Worm (Caenorhabditis elegans) whole organism, L3 larva: Measurements from ENCODE around the gene fbxa-111.
"Not testable (repeated sequence)": the region's sequence is repeated elsewhere in the genome, so short reads cannot be mapped to it uniquely, and the experiment has no call there.

Experiments
- ZK546.5 ChIP-seq: sonication (generic microtip); optimal IDR thresholded peaks from 2 replicates; lab custom pipeline; 2017; ENCODE audit warnings: missing biosample characterization, missing genetic modification characterization
- ceh-16 ChIP-seq: sonication (generic microtip); optimal IDR thresholded peaks from 2 replicates; lab custom pipeline; 2017; ENCODE audit warnings: missing biosample characterization, missing genetic modification characterization
- ceh-28 ChIP-seq: fragments of 150-350 bp; optimal IDR thresholded peaks from 2 replicates; lab custom pipeline; 2014; ENCODE audit warnings: missing biosample characterization, missing genetic modification reagents, missing genetic modification characterization
- ceh-82 ChIP-seq: fragments of 150-350 bp; optimal IDR thresholded peaks from 2 replicates; lab custom pipeline; 2014; ENCODE audit warnings: missing biosample characterization, missing genetic modification characterization
- ceh-9 ChIP-seq: sonication (generic microtip); optimal IDR thresholded peaks from 2 replicates; lab custom pipeline; 2018; ENCODE audit warnings: missing biosample characterization, missing genetic modification characterization
- elt-1 ChIP-seq: fragments of 150-350 bp; optimal IDR thresholded peaks from 2 replicates; lab custom pipeline; 2014; ENCODE audit warnings: missing biosample characterization, missing genetic modification characterization
- elt-2 ChIP-seq: sonication (generic microtip); optimal IDR thresholded peaks from 2 replicates; lab custom pipeline; 2016; ENCODE audit warnings: missing genetic modification reagents, mild to moderate bottlenecking, missing genetic modification characterization, missing compliant biosample characterization
- eor-1 ChIP-seq, 2 experiments: fragments of 150-350 bp; optimal IDR thresholded peaks; 2 replicates each; lab custom pipeline; 2014 to 2018; ENCODE audit warnings: missing biosample characterization in 2 of 2, missing genetic modification characterization in 2 of 2
- fos-1 ChIP-seq: fragments of 150-350 bp; optimal IDR thresholded peaks from 2 replicates; lab custom pipeline; 2014; ENCODE audit warnings: missing biosample characterization, missing genetic modification characterization
- jun-1 ChIP-seq: fragments of 150-350 bp; optimal IDR thresholded peaks from 2 replicates; lab custom pipeline; 2014; ENCODE audit warnings: missing biosample characterization, missing genetic modification reagents, missing genetic modification characterization
- lin-15B ChIP-seq: fragments of 150-350 bp; optimal IDR thresholded peaks from 2 replicates; lab custom pipeline; 2014; ENCODE audit warnings: missing biosample characterization, missing genetic modification characterization
- lin-39 ChIP-seq: fragments of 150-350 bp; optimal IDR thresholded peaks from 2 replicates; lab custom pipeline; 2018; ENCODE audit warnings: missing biosample characterization, missing genetic modification reagents, missing genetic modification characterization
- lsy-12 ChIP-seq: sonication (generic microtip); optimal IDR thresholded peaks from 2 replicates; lab custom pipeline; 2016; ENCODE audit warnings: mild to moderate bottlenecking, missing genetic modification characterization, missing compliant biosample characterization
- mdl-1 ChIP-seq: fragments of 150-350 bp; optimal IDR thresholded peaks from 2 replicates; lab custom pipeline; 2014; ENCODE audit warnings: missing biosample characterization, missing genetic modification characterization
- mml-1 ChIP-seq: fragments of 150-350 bp; sonication (generic microtip); optimal IDR thresholded peaks from 3 replicates; lab custom pipeline; 2014; ENCODE audit warnings: missing biosample characterization, missing genetic modification characterization
- nfya-1 ChIP-seq: sonication (generic microtip); optimal IDR thresholded peaks from 2 replicates; lab custom pipeline; 2017; ENCODE audit warnings: missing genetic modification characterization, mild to moderate bottlenecking, missing compliant biosample characterization, antibody characterized with exemption, moderate library complexity; ENCODE audit not compliant: insufficient read depth
- nhr-12 ChIP-seq: fragments of 150-350 bp; optimal IDR thresholded peaks from 2 replicates; lab custom pipeline; 2014; ENCODE audit warnings: missing biosample characterization, missing genetic modification characterization
- nhr-23 ChIP-seq: fragments of 150-350 bp; optimal IDR thresholded peaks from 2 replicates; lab custom pipeline; 2014; ENCODE audit warnings: missing biosample characterization, missing genetic modification reagents, missing genetic modification characterization
- nhr-25 ChIP-seq: sonication (generic microtip); optimal IDR thresholded peaks from 2 replicates; lab custom pipeline; 2017; ENCODE audit warnings: missing biosample characterization, missing genetic modification characterization
- nhr-28 ChIP-seq: fragments of 150-350 bp; optimal IDR thresholded peaks from 2 replicates; lab custom pipeline; 2014; ENCODE audit warnings: missing biosample characterization, missing genetic modification characterization
- nhr-43 ChIP-seq: sonication (generic microtip); optimal IDR thresholded peaks from 2 replicates; lab custom pipeline; 2016; ENCODE audit warnings: mild to moderate bottlenecking, missing genetic modification characterization, missing compliant biosample characterization; ENCODE audit not compliant: poor library complexity, severe bottlenecking
- nhr-76 ChIP-seq: fragments of 150-350 bp; sonication (generic microtip); optimal IDR thresholded peaks from 5 replicates; lab custom pipeline; 2014; ENCODE audit warnings: missing biosample characterization, missing genetic modification characterization
- skn-1 ChIP-seq: fragments of 150-350 bp; optimal IDR thresholded peaks from 2 replicates; lab custom pipeline; 2014; ENCODE audit warnings: missing biosample characterization, missing genetic modification characterization
- unc-62 ChIP-seq: fragments of 150-350 bp; sonication (generic microtip); optimal IDR thresholded peaks from 4 replicates; lab custom pipeline; 2014; ENCODE audit warnings: missing biosample characterization, missing genetic modification reagents, missing genetic modification characterization
- ztf-4 ChIP-seq: fragments of 150-350 bp; optimal IDR thresholded peaks from 2 replicates; lab custom pipeline; 2014; ENCODE audit warnings: missing biosample characterization, missing genetic modification characterization

The fbxa-111 gene

ce11 chrV:16958975-16959374 is 9.5 kb upstream of the fbxa-111 start:
- TF ChIP-seq skn-1 (peak; percentile 15), nfya-1 (tag; lab: Kevin White, UChicago) (peak; percentile 93), fos-1 (tag; lab: Kevin White, UChicago) (no peak)

ce11 chrV:16956229-16956628 is 6.7 kb upstream of the fbxa-111 start, which contains the start of gene clec-239:
TSS of gene clec-239 (plus strand) at chrV:16956529.
- TF ChIP-seq nhr-76 (tag; lab: Kevin White, UChicago) (no peak), nfya-1 (tag; lab: Kevin White, UChicago) (no peak)

- TF ChIP-seq mml-1 (tag; lab: Kevin White, UChicago) (no peak), elt-1 (no peak), nhr-43 (tag; lab: Kevin White, UChicago) (no peak), nhr-76 (tag; lab: Kevin White, UChicago) (no peak), nhr-12 (tag; lab: Kevin White, UChicago) (no peak), ceh-82 (tag; lab: Kevin White, UChicago) (no peak), skn-1 (no peak), ztf-4 (no peak), nfya-1 (tag; lab: Kevin White, UChicago) (no peak), lin-15B (tag; lab: Kevin White, UChicago) (no peak), lsy-12 (no peak), unc-62 (no peak), ceh-9 (tag; lab: Kevin White, UChicago) (no peak)
These were observed 5.3 kb upstream of the fbxa-111 start, which contains the start of gene srh-206 for ce11 chrV:16954766-16955165. TSS of gene srh-206 (minus strand) at chrV:16954866.

- TF ChIP-seq mdl-1 (tag; lab: Kevin White, UChicago), result no peak
- TF ChIP-seq ceh-16 (tag; lab: Kevin White, UChicago), result no peak
- no peak for TF ChIP-seq jun-1 (tag; lab: Kevin White, UChicago)
- TF ChIP-seq eor-1 (tag; optimal IDR thresholded peaks at IDR 0.05; lab: Kevin White, UChicago), result no peak
- no peak for TF ChIP-seq nhr-43 (tag; lab: Kevin White, UChicago)
- TF ChIP-seq elt-1, result no peak
- no peak for TF ChIP-seq lin-15B (tag; lab: Kevin White, UChicago)
- TF ChIP-seq ztf-4, result no peak
- TF ChIP-seq fos-1 (tag; lab: Kevin White, UChicago), result no peak
- no peak for TF ChIP-seq nhr-23 (tag; lab: Kevin White, UChicago)
- TF ChIP-seq lin-39 (tag; lab: Kevin White, UChicago), result no peak
- TF ChIP-seq ceh-28 (tag; lab: Kevin White, UChicago), result no peak
These were observed 2.0 kb upstream of the fbxa-111 start, which contains the start of gene clec-238 for ce11 chrV:16951504-16951903. TSS of gene clec-238 (plus strand) at chrV:16951804.

ce11 chrV:16950036-16950435 is 527 bp upstream of the fbxa-111 start:
- TF ChIP-seq mdl-1 (tag; lab: Kevin White, UChicago) (no peak), nhr-23 (tag; lab: Kevin White, UChicago) (no peak), ceh-82 (tag; lab: Kevin White, UChicago) (no peak), elt-2 (tag; lab: Kevin White, UChicago) (no peak), nhr-25 (tag; lab: Kevin White, UChicago) (no peak), nhr-28 (tag; lab: Kevin White, UChicago) (no peak), ZK546.5 (tag; lab: Kevin White, UChicago) (no peak)

- TF ChIP-seq skn-1; nhr-43 (tag; lab: Kevin White, UChicago); ceh-82 (tag; lab: Kevin White, UChicago): not testable (repeated sequence)
These were observed 1.5 kb downstream of the fbxa-111 start, which contains the start of gene fbxa-112 for ce11 chrV:16948011-16948410. TSS of gene fbxa-112 (minus strand) at chrV:16948111.

- TF ChIP-seq nhr-43, jun-1, nhr-25 (tag; lab: Kevin White, UChicago): not testable (repeated sequence)
These were observed 10.8 kb downstream of the fbxa-111 start, which contains the start of gene fbxa-148 for ce11 chrV:16938731-16939130. TSS of gene fbxa-148 (plus strand) at chrV:16939031.
